Worm (Caenorhabditis elegans): Measurements from ENCODE around the gene ugt-53.

ugt-53 gene

DNA sequence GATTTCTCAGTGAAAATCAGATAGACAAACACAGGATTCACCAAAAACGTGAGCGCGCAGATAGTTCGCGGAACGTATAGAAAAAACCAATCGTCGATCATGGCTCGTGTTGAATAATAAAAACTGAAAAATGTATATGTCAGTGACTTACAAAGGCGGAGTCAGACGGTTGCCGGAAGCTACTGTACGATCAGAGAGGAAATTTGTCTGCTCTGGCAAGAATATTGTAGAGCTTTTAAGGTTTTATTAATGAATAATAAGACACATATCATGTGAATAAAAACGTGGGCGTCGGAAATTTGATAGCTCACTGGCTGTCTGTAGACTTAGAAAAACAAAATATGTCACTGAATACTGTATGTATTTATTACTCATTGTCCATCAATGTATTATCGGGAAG lies 6.3 kb downstream of the ugt-53 start, which contains the start of gene srj-57:
Gene srj-57 (minus strand): TSS at position 101 of the 400 bp plus-strand sequence.
- TF ChIP-seq lsy-2 (tag; optimal IDR thresholded peaks at IDR 0.05) = no peak
- TF ChIP-seq ces-1 (GFP tag; optimal IDR thresholded peaks at IDR 0.05) = no peak
- no peak for TF ChIP-seq T20F7.1 (GFP tag; optimal IDR thresholded peaks at IDR 0.05)
- no peak for TF ChIP-seq unc-39 (tag; optimal IDR thresholded peaks at IDR 0.05)

- no peak for TF ChIP-seq R02D3.7 (tag; optimal IDR thresholded peaks at IDR 0.05)
- TF ChIP-seq mes-2 (tag; optimal IDR thresholded peaks at IDR 0.05; ENCODE audit: poor library complexity, severe bottlenecking) = no peak
- TF ChIP-seq lin-1 (GFP tag; IDR thresholded peaks at IDR 0.05) = no peak
- TF ChIP-seq hmg-1.1 (GFP tag; IDR thresholded peaks at IDR 0.05) = no peak
- no peak for TF ChIP-seq hlh-30 (tag; optimal IDR thresholded peaks at IDR 0.05; ENCODE audit: insufficient read depth)
- no peak for TF ChIP-seq lim-7 (GFP tag; IDR thresholded peaks at IDR 0.05)
- no peak for TF ChIP-seq daf-19 (GFP tag; conservative IDR thresholded peaks at IDR 0.05)
- TF ChIP-seq madf-9 (GFP tag; conservative IDR thresholded peaks at IDR 0.05) = no peak
- TF ChIP-seq lin-29 (GFP tag; IDR thresholded peaks at IDR 0.05) = no peak
- TF ChIP-seq duxl-1 (tag; optimal IDR thresholded peaks at IDR 0.05; ENCODE audit: poor library complexity) = no peak
- no peak for TF ChIP-seq saeg-2 (GFP tag; IDR thresholded peaks at IDR 0.05)
- no peak for TF ChIP-seq lir-3 (tag; optimal IDR thresholded peaks at IDR 0.05)
- TF ChIP-seq unc-39 (tag; optimal IDR thresholded peaks at IDR 0.05) = no peak
- no peak for TF ChIP-seq ZK337.2 (GFP tag; IDR thresholded peaks at IDR 0.05)
Observed at ce11 chrV:2857842-2858241, 8.7 kb downstream of the ugt-53 start, which contains the start of gene srj-55. Gene srj-55, minus strand, starts transcription at chrV:2857942.

ce11 chrV:2859738-2860137 lies 10.6 kb downstream of the ugt-53 start, which contains the start of gene srj-54:
Gene srj-54, minus strand, starts transcription at chrV:2859838.
- TF ChIP-seq unc-62 (GFP tag; optimal IDR thresholded peaks at IDR 0.05 in 1 of 2) = peak in 1 of 2 experiments; percentile 74
- TF ChIP-seq unc-62 (tag; optimal IDR thresholded peaks at IDR 0.05) = no peak
- no peak for TF ChIP-seq unc-130 (GFP tag; optimal IDR thresholded peaks at IDR 0.05)
- no peak for TF ChIP-seq dve-1 (tag; optimal IDR thresholded peaks at IDR 0.05; ENCODE audit: insufficient read depth)
- no peak for TF ChIP-seq hmg-1.1 (GFP tag; IDR thresholded peaks at IDR 0.05)

DNA sequence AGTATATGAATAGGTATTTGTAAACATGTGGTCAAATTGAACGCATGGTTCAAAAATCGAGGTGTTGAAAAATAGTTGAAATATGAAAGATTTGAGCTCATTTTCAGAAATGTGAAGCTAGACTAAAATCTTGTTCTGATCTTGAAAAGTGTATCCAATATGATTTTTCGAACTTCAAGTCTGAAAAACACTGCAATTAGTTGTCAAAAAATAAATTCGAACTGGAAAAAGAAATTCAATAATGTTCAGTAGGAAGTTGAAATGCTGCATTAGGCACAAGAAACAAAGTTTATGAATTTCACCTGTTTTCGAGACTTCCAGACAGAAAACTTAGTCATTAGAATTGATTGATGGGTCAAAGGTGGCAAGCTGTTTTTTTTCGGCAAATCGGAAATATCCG lies 12.4 kb downstream of the ugt-53 start, which contains the start of gene srh-270:
Gene srh-270 (minus strand): TSS at position 101 of the 400 bp plus-strand sequence.
- no peak for TF ChIP-seq nhr-11 (tag; optimal IDR thresholded peaks at IDR 0.05)
- TF ChIP-seq aha-1 (tag) = peak; percentile 2
- TF ChIP-seq dmd-6 (GFP tag; IDR thresholded peaks at IDR 0.05) = no peak
- no peak for TF ChIP-seq zag-1 (tag; optimal IDR thresholded peaks at IDR 0.05)
- TF ChIP-seq unc-62 (GFP tag; optimal IDR thresholded peaks at IDR 0.05 in 1 of 2) = peak in 1 of 2 experiments; percentile 17
- TF ChIP-seq unc-62 (tag; optimal IDR thresholded peaks at IDR 0.05) = no peak
- TF ChIP-seq T26A8.4 (GFP tag; IDR thresholded peaks at IDR 0.05) = no peak
- TF ChIP-seq nhr-25 (tag; optimal IDR thresholded peaks at IDR 0.05; ENCODE audit: borderline replicate concordance, insufficient read depth) = no peak
- no peak for TF ChIP-seq D1046.2 (GFP tag; IDR thresholded peaks at IDR 0.05)
- no peak for TF ChIP-seq attf-4 (tag; optimal IDR thresholded peaks at IDR 0.05)
- no peak for TF ChIP-seq nhr-42 (GFP tag; IDR thresholded peaks at IDR 0.05)
- TF ChIP-seq gei-8 (GFP tag; optimal IDR thresholded peaks at IDR 0.05) = no peak
- TF ChIP-seq skn-1 (tag; optimal IDR thresholded peaks at IDR 0.05) = no peak
- TF ChIP-seq mdl-1 (tag; optimal IDR thresholded peaks at IDR 0.05) = no peak
- no peak for TF ChIP-seq snpc-4 (tag; optimal IDR thresholded peaks at IDR 0.05)

DNA sequence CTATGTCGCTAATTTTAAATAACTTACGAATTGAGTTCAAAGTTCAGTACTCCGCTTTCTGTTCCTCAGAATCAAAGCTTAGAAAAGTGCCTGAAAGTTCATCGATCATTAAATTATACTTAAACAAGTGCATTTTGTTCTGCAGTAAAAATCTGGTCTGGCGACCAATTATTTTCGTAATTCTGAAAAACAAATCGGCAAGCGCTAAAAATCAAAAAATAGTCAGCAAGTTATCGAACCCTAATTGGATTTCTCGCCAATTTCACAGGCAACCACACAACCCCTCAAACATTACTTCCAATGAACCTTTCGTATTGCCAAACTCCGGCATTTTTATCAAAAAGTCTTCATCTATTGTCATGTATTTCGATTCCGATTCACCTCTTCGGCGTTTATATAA lies 13.9 kb downstream of the ugt-53 start, which contains the start of gene srh-272:
Gene srh-272 (plus strand): TSS at position 301 of the 400 bp plus-strand sequence.
- no peak for TF ChIP-seq nhr-41 (GFP tag; IDR thresholded peaks at IDR 0.05)
- no peak for TF ChIP-seq unc-62 (GFP tag; optimal IDR thresholded peaks at IDR 0.05 in 1 of 2)
- no peak for TF ChIP-seq unc-62 (tag; optimal IDR thresholded peaks at IDR 0.05)
- no peak for TF ChIP-seq lin-15B (tag; optimal IDR thresholded peaks at IDR 0.05)
- no peak for TF ChIP-seq dmd-9 (GFP tag; IDR thresholded peaks at IDR 0.05)
- no peak for TF ChIP-seq set-16 (GFP tag; IDR thresholded peaks at IDR 0.05)
- TF ChIP-seq tag-97 (GFP tag; IDR thresholded peaks at IDR 0.05) = no peak
- no peak for TF ChIP-seq spr-1 (tag; optimal IDR thresholded peaks at IDR 0.05)
- TF ChIP-seq nhr-42 (GFP tag; IDR thresholded peaks at IDR 0.05) = no peak
- no peak for TF ChIP-seq F26F4.8 (GFP tag; conservative IDR thresholded peaks at IDR 0.05)
- no peak for TF ChIP-seq D1046.2 (GFP tag; IDR thresholded peaks at IDR 0.05)
- no peak for TF ChIP-seq mes-2 (tag; optimal IDR thresholded peaks at IDR 0.05; ENCODE audit: poor library complexity, severe bottlenecking)
- TF ChIP-seq mxl-3 (GFP tag; optimal IDR thresholded peaks at IDR 0.05) = no peak

Measured in whole organism, L4 larva.